Fruit fly (Drosophila melanogaster): Measurements from ENCODE around the gene eIF5B.
A peak's percentile ranks its signal among the peaks of the same experiment; 100 is the strongest.

The eIF5B gene

DNA sequence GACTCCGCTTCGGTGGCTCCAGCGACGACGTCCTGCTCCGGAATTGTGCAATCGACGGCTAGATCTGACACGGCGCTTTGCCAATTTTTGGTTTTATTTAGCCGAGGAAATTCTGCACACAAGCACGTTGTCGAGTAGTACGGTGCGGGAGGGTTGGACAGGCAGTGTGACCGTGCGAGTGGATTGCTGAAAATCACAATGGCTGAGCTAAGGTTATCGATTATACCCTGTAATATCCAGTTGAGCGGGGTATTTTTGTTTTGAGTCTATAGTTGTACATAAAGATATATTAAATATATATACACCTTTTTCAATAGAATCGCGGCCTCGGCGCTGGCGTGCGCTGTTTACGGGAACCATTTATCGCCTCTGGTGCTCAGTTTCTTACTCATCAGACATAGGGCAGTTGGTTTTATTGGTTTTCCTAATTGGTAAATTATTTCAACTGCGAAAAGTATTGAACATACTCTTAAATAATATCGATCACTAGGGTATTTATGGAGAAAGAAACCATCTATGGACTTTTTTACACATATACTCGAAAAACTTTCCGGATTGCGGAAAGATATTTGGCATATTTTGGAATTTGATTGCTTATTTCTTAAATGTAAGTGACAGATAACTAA lies at the start of gene eIF5B (continued):
- 0 out of 2 replicates have a peak, but pooled peaks have one; percentile 31 for TF ChIP-seq Doc2 (GFP tag; IDR thresholded peaks at IDR 0.05)
- no peak for TF ChIP-seq Dp (GFP tag; optimal IDR thresholded peaks at IDR 0.05)
- no peak; the same call in 1 of the 2 replicates for TF ChIP-seq Bgb (GFP tag; IDR thresholded peaks at IDR 0.05; ENCODE audit: partially characterized antibody)
- peak; percentile 66 for TF ChIP-seq D19A (tag; optimal IDR thresholded peaks at IDR 0.05)
- TF ChIP-seq CG10431 (GFP tag; optimal IDR thresholded peaks at IDR 0.05), result no peak
- peak; percentile 67 for TF ChIP-seq CG30020 (tag; optimal IDR thresholded peaks at IDR 0.05)
- TF ChIP-seq hbn (GFP tag; IDR thresholded peaks at IDR 0.05; ENCODE audit: partially characterized antibody), result no peak
- peak; percentile 19 for TF ChIP-seq CG7928 (GFP tag; optimal IDR thresholded peaks at IDR 0.05)
- peak; percentile 79 for TF ChIP-seq CG1233 (GFP tag; optimal IDR thresholded peaks at IDR 0.05)
- TF ChIP-seq Xbp1 (GFP tag; optimal IDR thresholded peaks at IDR 0.05), result peak; percentile 89
- TF ChIP-seq zen2 (GFP tag; IDR thresholded peaks at IDR 0.05; ENCODE audit: partially characterized antibody), result no peak
- peak; percentile 81 for TF ChIP-seq CG10209 (GFP tag; optimal IDR thresholded peaks at IDR 0.05)
- TF ChIP-seq gro (GFP tag; optimal IDR thresholded peaks at IDR 0.05), result peak; percentile 28
- peak; percentile 89 for TF ChIP-seq CG11456 (GFP tag; IDR thresholded peaks at IDR 0.05)
- peak; percentile 66 for TF ChIP-seq Dref (GFP tag; IDR thresholded peaks at IDR 0.05)
- TF ChIP-seq nerfin-2 (GFP tag; IDR thresholded peaks at IDR 0.05; ENCODE audit: partially characterized antibody), result no peak
- peak; percentile 80; the same call in 2 of the 3 replicates for TF ChIP-seq CG3726 (GFP tag; IDR thresholded peaks at IDR 0.05)
- peak; percentile 83 for TF ChIP-seq ap (GFP tag; IDR thresholded peaks at IDR 0.05)
- TF ChIP-seq CG8478 (optimal IDR thresholded peaks at IDR 0.05), result no peak
- peak; percentile 60 for TF ChIP-seq Asciz (GFP tag; optimal IDR thresholded peaks at IDR 0.05)
- peak; percentile 70 for TF ChIP-seq CG11560 (tag; IDR thresholded peaks at IDR 0.05)
- TF ChIP-seq salm (tag; optimal IDR thresholded peaks at IDR 0.05), result peak; percentile 38
- TF ChIP-seq chm (GFP tag; IDR thresholded peaks at IDR 0.05), result peak; percentile 75
- TF ChIP-seq Side (GFP tag; optimal IDR thresholded peaks at IDR 0.05), result peak; percentile 12
- no peak for TF ChIP-seq Hmx (GFP tag; optimal IDR thresholded peaks at IDR 0.05)
- peak; percentile 3 for TF ChIP-seq CG7987 (GFP tag; optimal IDR thresholded peaks at IDR 0.05)
- peak; percentile 68 for TF ChIP-seq CG10321 (GFP tag; IDR thresholded peaks at IDR 0.05)
- TF ChIP-seq CG12155 (GFP tag; optimal IDR thresholded peaks at IDR 0.05), result peak; percentile 77
- peak; percentile 86 for TF ChIP-seq dmrt11E (tag; optimal IDR thresholded peaks at IDR 0.05)
- peak; percentile 85 for TF ChIP-seq Oli (tag; optimal IDR thresholded peaks at IDR 0.05)
- no peak for TF ChIP-seq tll (GFP tag; optimal IDR thresholded peaks at IDR 0.05)
- no peak for TF ChIP-seq CG6791 (GFP tag; IDR thresholded peaks at IDR 0.05; ENCODE audit: partially characterized antibody)
- TF ChIP-seq emc (GFP tag; optimal IDR thresholded peaks at IDR 0.05), result no peak
- no peak for TF ChIP-seq cad (GFP tag; optimal IDR thresholded peaks at IDR 0.05)
- peak; percentile 82 for TF ChIP-seq CG11247 (GFP tag; IDR thresholded peaks at IDR 0.05)
- TF ChIP-seq CG6254 (GFP tag; optimal IDR thresholded peaks at IDR 0.05), result peak; percentile 11
- TF ChIP-seq C15 (GFP tag; IDR thresholded peaks at IDR 0.05), result peak; percentile 61; the same call in 1 of the 3 replicates
- peak; percentile 82 for TF ChIP-seq klu (GFP tag; IDR thresholded peaks at IDR 0.05)
- peak; percentile 41 for TF ChIP-seq CG2875 (GFP tag; optimal IDR thresholded peaks at IDR 0.05)
- no peak for TF ChIP-seq Deaf1 (tag; optimal IDR thresholded peaks at IDR 0.05)
- TF ChIP-seq CG14441 (GFP tag; IDR thresholded peaks at IDR 0.05), result peak; percentile 89
- TF ChIP-seq knrl (GFP tag; IDR thresholded peaks at IDR 0.05; ENCODE audit: partially characterized antibody), result no peak
- TF ChIP-seq row (GFP tag; IDR thresholded peaks at IDR 0.05), result peak; percentile 97
- TF ChIP-seq jing (GFP tag; optimal IDR thresholded peaks at IDR 0.05), result peak; percentile 51
- TF ChIP-seq HLH54F (GFP tag; optimal IDR thresholded peaks at IDR 0.05), result peak; percentile 61
- no peak for TF ChIP-seq sim (GFP tag; IDR thresholded peaks at IDR 0.05)
- TF ChIP-seq inv (GFP tag; IDR thresholded peaks at IDR 0.05; ENCODE audit: partially characterized antibody), result no peak
- peak; percentile 73 for TF ChIP-seq CG2678 (tag; optimal IDR thresholded peaks at IDR 0.05)
- TF ChIP-seq nom (GFP tag; optimal IDR thresholded peaks at IDR 0.05), result peak; percentile 3
